Fruit fly (Drosophila melanogaster) whole organism, adult: ENCODE measurements around the gene mah.

ENCODE experiments used
- CG12768 ChIP-seq: fragments of 200-800 bp; sonication (Bioruptor generic); optimal IDR thresholded peaks from 2 replicates; lab custom pipeline; 2017; ENCODE audit warnings: missing biosample characterization, missing genetic modification characterization, mild to moderate bottlenecking, moderate library complexity, missing genetic modification reagents
- CG7101 ChIP-seq: fragments of 200-800 bp; sonication (Bioruptor generic); optimal IDR thresholded peaks from 2 replicates; lab custom pipeline; 2018; ENCODE audit warnings: missing biosample characterization, mild to moderate bottlenecking, missing genetic modification characterization, moderate library complexity
- cic ChIP-seq: fragments of 200-800 bp; sonication (Bioruptor generic); optimal IDR thresholded peaks from 2 replicates; lab custom pipeline; 2017; ENCODE audit warnings: missing biosample characterization, mild to moderate bottlenecking, missing genetic modification characterization, moderate library complexity

dm6 chr3R:24953152-24953551, 5.7 kb downstream of the mah start:
- no peak for TF ChIP-seq CG7101 (tag; lab: Kevin White, UChicago)
- TF ChIP-seq CG12768 = no peak
- TF ChIP-seq cic (GFP tag; lab: Kevin White, UChicago) = no peak
